Fruit fly (Drosophila melanogaster): ENCODE measurements around the gene Mcm5.

Gene Mcm5

dm6 chr3R:10778151-10778550, 10.2 kb upstream of the Mcm5 start:
- TF ChIP-seq Sin3A (optimal IDR thresholded peaks at IDR 0.05) (no peak), Myc (optimal IDR thresholded peaks at IDR 0.05) (no peak), insv (optimal IDR thresholded peaks at IDR 0.05) (no peak), h (optimal IDR thresholded peaks at IDR 0.05) (no peak), psq (optimal IDR thresholded peaks at IDR 0.05) (no peak), ttk (optimal IDR thresholded peaks at IDR 0.05) (no peak)

dm6 chr3R:10779269-10779668, 9.1 kb upstream of the Mcm5 start, which contains the start of gene Desi:
Gene Desi (plus strand): TSS chr3R:10779569.
- no peak for TF ChIP-seq Sin3A (optimal IDR thresholded peaks at IDR 0.05)
- TF ChIP-seq psq (optimal IDR thresholded peaks at IDR 0.05) = no peak
- TF ChIP-seq ttk (optimal IDR thresholded peaks at IDR 0.05) = no peak
- TF ChIP-seq Myc (optimal IDR thresholded peaks at IDR 0.05) = no peak
- TF ChIP-seq insv (optimal IDR thresholded peaks at IDR 0.05) = no peak
- no peak for TF ChIP-seq h (optimal IDR thresholded peaks at IDR 0.05)

dm6 chr3R:10780161-10780560, 8.2 kb upstream of the Mcm5 start:
- no peak for TF ChIP-seq insv (optimal IDR thresholded peaks at IDR 0.05)

dm6 chr3R:10782167-10782566, 6.2 kb upstream of the Mcm5 start, which contains the start of gene CG42633:
Gene CG42633 (minus strand): TSS chr3R:10782267.
- no peak for TF ChIP-seq h (optimal IDR thresholded peaks at IDR 0.05)

- no peak for TF ChIP-seq ttk (optimal IDR thresholded peaks at IDR 0.05)
- TF ChIP-seq Myc (optimal IDR thresholded peaks at IDR 0.05) = no peak
These were observed 4.2 kb upstream of the Mcm5 start, which contains the start of the genes mRpL37 and Rbp1 for dm6 chr3R:10784058-10784499. Gene mRpL37 (minus strand): TSS chr3R:10784092. Gene Rbp1 (plus strand): TSS chr3R:10784383.

dm6 chr3R:10792604-10793003, 4.3 kb downstream of the Mcm5 start, which contains the start of gene CG14687:
Gene CG14687 (plus strand): TSS chr3R:10792904.
- no peak for TF ChIP-seq psq (optimal IDR thresholded peaks at IDR 0.05)
- TF ChIP-seq ttk (optimal IDR thresholded peaks at IDR 0.05) = no peak
- no peak for TF ChIP-seq Myc (optimal IDR thresholded peaks at IDR 0.05)
- TF ChIP-seq Sin3A (optimal IDR thresholded peaks at IDR 0.05) = no peak
- TF ChIP-seq insv (optimal IDR thresholded peaks at IDR 0.05) = no peak
- TF ChIP-seq h (optimal IDR thresholded peaks at IDR 0.05) = no peak

dm6 chr3R:10803855-10804254, 15.5 kb downstream of the Mcm5 start, which contains the start of gene CG14692:
Gene CG14692 (minus strand): TSS chr3R:10803955.
- TF ChIP-seq Sin3A (optimal IDR thresholded peaks at IDR 0.05) (no peak), psq (optimal IDR thresholded peaks at IDR 0.05) (no peak), h (optimal IDR thresholded peaks at IDR 0.05) (no peak)

- TF ChIP-seq h (optimal IDR thresholded peaks at IDR 0.05) = no peak
- no peak for TF ChIP-seq Sin3A (optimal IDR thresholded peaks at IDR 0.05)
- no peak for TF ChIP-seq psq (optimal IDR thresholded peaks at IDR 0.05)
- no peak for TF ChIP-seq Myc (optimal IDR thresholded peaks at IDR 0.05)
- no peak for TF ChIP-seq ttk (optimal IDR thresholded peaks at IDR 0.05)
- TF ChIP-seq insv (optimal IDR thresholded peaks at IDR 0.05) = no peak
These were observed 26.7 kb downstream of the Mcm5 start, which contains the start of the genes CG14693 and TTLL15 for dm6 chr3R:10815032-10815431. Gene CG14693 (minus strand): TSS chr3R:10815047. Gene TTLL15 (plus strand): TSS chr3R:10815288.

- TF ChIP-seq Myc (optimal IDR thresholded peaks at IDR 0.05) (no peak), insv (optimal IDR thresholded peaks at IDR 0.05) (no peak), ttk (optimal IDR thresholded peaks at IDR 0.05) (no peak), h (optimal IDR thresholded peaks at IDR 0.05) (no peak), psq (optimal IDR thresholded peaks at IDR 0.05) (no peak), Sin3A (optimal IDR thresholded peaks at IDR 0.05) (no peak)
These were observed 38.6 kb downstream of the Mcm5 start, which contains the start of gene Cad86C for dm6 chr3R:10826796-10827524. Gene Cad86C (plus strand): TSS chr3R:10827079.

dm6 chr3R:10828688-10829087, 40.4 kb downstream of the Mcm5 start:
- no peak for TF ChIP-seq Myc (optimal IDR thresholded peaks at IDR 0.05)
- no peak for TF ChIP-seq h (optimal IDR thresholded peaks at IDR 0.05)
- TF ChIP-seq psq (optimal IDR thresholded peaks at IDR 0.05) = no peak
- no peak for TF ChIP-seq insv (optimal IDR thresholded peaks at IDR 0.05)
- no peak for TF ChIP-seq ttk (optimal IDR thresholded peaks at IDR 0.05)
- no peak for TF ChIP-seq Sin3A (optimal IDR thresholded peaks at IDR 0.05)

dm6 chr3R:10829746-10830145, 41.4 kb downstream of the Mcm5 start:
- TF ChIP-seq insv (optimal IDR thresholded peaks at IDR 0.05) (no peak), psq (optimal IDR thresholded peaks at IDR 0.05) (no peak), ttk (optimal IDR thresholded peaks at IDR 0.05) (no peak), Myc (optimal IDR thresholded peaks at IDR 0.05) (no peak)

- TF ChIP-seq psq (optimal IDR thresholded peaks at IDR 0.05) (no peak), h (optimal IDR thresholded peaks at IDR 0.05) (no peak), Sin3A (optimal IDR thresholded peaks at IDR 0.05) (no peak), Myc (optimal IDR thresholded peaks at IDR 0.05) (no peak), insv (optimal IDR thresholded peaks at IDR 0.05) (no peak), ttk (optimal IDR thresholded peaks at IDR 0.05) (no peak)
These were observed 44.3 kb downstream of the Mcm5 start for dm6 chr3R:10832526-10833165.

- TF ChIP-seq insv (optimal IDR thresholded peaks at IDR 0.05) (no peak), Sin3A (optimal IDR thresholded peaks at IDR 0.05) (no peak), h (optimal IDR thresholded peaks at IDR 0.05) (no peak), psq (optimal IDR thresholded peaks at IDR 0.05) (no peak)
These were observed 46.6 kb downstream of the Mcm5 start for dm6 chr3R:10834893-10835292.

All from Kc167 (cell line).